Worm (Caenorhabditis elegans): ENCODE measurements around the gene mdh-1.

The mdh-1 gene

ce11 chrV:6493821-6494220 lies 22.5 kb downstream of the mdh-1 start, which contains the start of gene cpt-6:
TSS of gene cpt-6 (minus strand) at chrV:6493921.
- no peak for TF ChIP-seq cog-1 (tag; optimal IDR thresholded peaks at IDR 0.05)
- TF ChIP-seq klf-2 (GFP tag; conservative IDR thresholded peaks at IDR 0.05) = no peak
- no peak for TF ChIP-seq T22C8.4 (GFP tag; IDR thresholded peaks at IDR 0.05)
- no peak for TF ChIP-seq tab-1 (GFP tag; IDR thresholded peaks at IDR 0.05)
- TF ChIP-seq ref-1 (GFP tag; conservative IDR thresholded peaks at IDR 0.05) = no peak
- no peak for TF ChIP-seq flt-1 (GFP tag; IDR thresholded peaks at IDR 0.05)
- no peak for TF ChIP-seq ztf-29 (GFP tag; IDR thresholded peaks at IDR 0.05)
- TF ChIP-seq med-1 (GFP tag; optimal IDR thresholded peaks at IDR 0.05; ENCODE audit: insufficient read depth) = no peak
- TF ChIP-seq ztf-23 (GFP tag; IDR thresholded peaks at IDR 0.05) = no peak

ce11 chrV:6492497-6492896 lies 23.8 kb downstream of the mdh-1 start:
- TF ChIP-seq ref-1 (GFP tag; conservative IDR thresholded peaks at IDR 0.05) (no peak), med-1 (GFP tag; optimal IDR thresholded peaks at IDR 0.05; ENCODE audit: insufficient read depth) (no peak), tab-1 (GFP tag; IDR thresholded peaks at IDR 0.05) (no peak), ztf-29 (GFP tag; IDR thresholded peaks at IDR 0.05) (no peak), klf-2 (GFP tag; conservative IDR thresholded peaks at IDR 0.05) (no peak), ztf-23 (GFP tag; IDR thresholded peaks at IDR 0.05) (no peak), T22C8.4 (GFP tag; IDR thresholded peaks at IDR 0.05) (no peak), cog-1 (tag; optimal IDR thresholded peaks at IDR 0.05) (no peak), flt-1 (GFP tag; IDR thresholded peaks at IDR 0.05) (no peak)

- TF ChIP-seq tab-1 (GFP tag; IDR thresholded peaks at IDR 0.05) = no peak
- no peak for TF ChIP-seq ztf-23 (GFP tag; IDR thresholded peaks at IDR 0.05)
- TF ChIP-seq med-1 (GFP tag; optimal IDR thresholded peaks at IDR 0.05; ENCODE audit: insufficient read depth) = no peak
- no peak for TF ChIP-seq klf-2 (GFP tag; conservative IDR thresholded peaks at IDR 0.05)
- no peak for TF ChIP-seq flt-1 (GFP tag; IDR thresholded peaks at IDR 0.05)
- no peak for TF ChIP-seq cog-1 (tag; optimal IDR thresholded peaks at IDR 0.05)
- no peak for TF ChIP-seq ref-1 (GFP tag; conservative IDR thresholded peaks at IDR 0.05)
- TF ChIP-seq T22C8.4 (GFP tag; IDR thresholded peaks at IDR 0.05) = 0 out of 2 replicates have a peak, but pooled peaks have one; percentile 12
Observed at ce11 chrV:6488849-6489248, 27.5 kb downstream of the mdh-1 start, which contains the start of gene lec-10. TSS of gene lec-10 (minus strand) at chrV:6489120.

ce11 chrV:6487878-6488277 lies 28.4 kb downstream of the mdh-1 start:
- no peak for TF ChIP-seq med-1 (GFP tag; optimal IDR thresholded peaks at IDR 0.05; ENCODE audit: insufficient read depth)
- TF ChIP-seq flt-1 (GFP tag; IDR thresholded peaks at IDR 0.05) = no peak
- no peak for TF ChIP-seq cog-1 (tag; optimal IDR thresholded peaks at IDR 0.05)
- TF ChIP-seq tab-1 (GFP tag; IDR thresholded peaks at IDR 0.05) = no peak

ce11 chrV:6485109-6485508 lies 31.2 kb downstream of the mdh-1 start:
- TF ChIP-seq cog-1 (tag; optimal IDR thresholded peaks at IDR 0.05) (peak; percentile 12), ztf-23 (GFP tag; IDR thresholded peaks at IDR 0.05) (no peak), med-1 (GFP tag; optimal IDR thresholded peaks at IDR 0.05; ENCODE audit: insufficient read depth) (no peak)

ce11 chrV:6476026-6476425 lies 40.3 kb downstream of the mdh-1 start:
- no peak for TF ChIP-seq T22C8.4 (GFP tag; IDR thresholded peaks at IDR 0.05)

DNA sequence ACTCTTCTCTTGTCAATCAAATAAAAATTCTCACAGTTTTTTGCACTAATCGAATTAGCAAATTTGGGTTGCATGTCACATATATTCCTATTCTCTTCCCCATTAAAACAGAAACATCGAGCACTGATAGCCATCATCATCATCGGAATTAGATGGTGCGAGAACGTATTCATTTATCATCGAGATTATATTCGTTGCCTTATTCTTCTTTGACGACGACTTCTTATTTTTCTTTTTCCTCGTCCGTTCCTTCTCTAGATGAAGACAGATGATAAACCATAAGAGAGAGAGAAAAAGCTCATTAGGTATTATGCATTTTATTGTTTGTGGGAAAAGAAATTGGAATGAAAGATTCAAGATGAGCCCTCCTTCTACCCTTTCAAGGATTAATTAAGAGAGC lies 45.1 kb downstream of the mdh-1 start:
- TF ChIP-seq T22C8.4 (GFP tag; IDR thresholded peaks at IDR 0.05) (no peak), med-1 (GFP tag; optimal IDR thresholded peaks at IDR 0.05; ENCODE audit: insufficient read depth) (no peak), ref-1 (GFP tag; conservative IDR thresholded peaks at IDR 0.05) (no peak), klf-2 (GFP tag; conservative IDR thresholded peaks at IDR 0.05) (no peak), ztf-23 (GFP tag; IDR thresholded peaks at IDR 0.05) (no peak), flt-1 (GFP tag; IDR thresholded peaks at IDR 0.05) (no peak), cog-1 (tag; optimal IDR thresholded peaks at IDR 0.05) (no peak), tab-1 (GFP tag; IDR thresholded peaks at IDR 0.05) (no peak), ztf-29 (GFP tag; IDR thresholded peaks at IDR 0.05) (no peak)

- no peak for TF ChIP-seq flt-1 (GFP tag; IDR thresholded peaks at IDR 0.05)
- TF ChIP-seq klf-2 (GFP tag; conservative IDR thresholded peaks at IDR 0.05) = no peak
- no peak for TF ChIP-seq T22C8.4 (GFP tag; IDR thresholded peaks at IDR 0.05)
- TF ChIP-seq ztf-29 (GFP tag; IDR thresholded peaks at IDR 0.05) = no peak
- TF ChIP-seq ref-1 (GFP tag; conservative IDR thresholded peaks at IDR 0.05) = no peak
- no peak for TF ChIP-seq cog-1 (tag; optimal IDR thresholded peaks at IDR 0.05)
- no peak for TF ChIP-seq ztf-23 (GFP tag; IDR thresholded peaks at IDR 0.05)
- no peak for TF ChIP-seq tab-1 (GFP tag; IDR thresholded peaks at IDR 0.05)
Observed at ce11 chrV:6467676-6468075, 48.6 kb downstream of the mdh-1 start.

Measured in whole organism, midembryonic.